Worm (Caenorhabditis elegans) whole organism, young adult: Measurements from ENCODE around the gene tra-2.
A peak's percentile ranks its signal among the peaks of the same experiment; 100 is the strongest.

Experiments used
- B0019.2 ChIP-seq: fragments of 200-800 bp; sonication (Bioruptor generic); conservative IDR thresholded peaks from 2 replicates; pipeline ENCODE4 v1.3.6; 2022; ENCODE audit warnings: missing genetic modification reagents, missing genetic modification characterization, missing compliant biosample characterization
- B0261.1 ChIP-seq: sonication (generic microtip); optimal IDR thresholded peaks from 2 replicates; lab custom pipeline; 2016; ENCODE audit warnings: mild to moderate bottlenecking, missing genetic modification characterization, moderate library complexity, missing compliant biosample characterization
- C06A6.2 ChIP-seq: fragments of 200-800 bp; sonication (Bioruptor generic); conservative IDR thresholded peaks from 2 replicates; pipeline ENCODE4 v1.3.6; 2022; ENCODE audit warnings: missing genetic modification characterization, missing compliant biosample characterization
- D2030.7 ChIP-seq: fragments of 200-800 bp; sonication (Bioruptor generic); IDR thresholded peaks from 2 replicates; pipeline ENCODE4 v1.3.6; 2022; ENCODE audit warnings: missing genetic modification reagents, missing genetic modification characterization, missing compliant biosample characterization
- F22D6.2 ChIP-seq: sonication (generic microtip); optimal IDR thresholded peaks from 2 replicates; lab custom pipeline; 2016; ENCODE audit warnings: mild to moderate bottlenecking, missing genetic modification characterization, missing compliant biosample characterization
- F33H1.4 ChIP-seq: fragments of 200-800 bp; sonication (Bioruptor generic); IDR thresholded peaks from 2 replicates; pipeline ENCODE4 v1.3.6; 2022; ENCODE audit warnings: missing genetic modification reagents, missing genetic modification characterization, missing compliant biosample characterization
- F39B2.1 ChIP-seq: fragments of 200-800 bp; sonication (Bioruptor generic); IDR thresholded peaks from 2 replicates; pipeline ENCODE4 v1.3.6; 2022; ENCODE audit warnings: missing genetic modification reagents, missing genetic modification characterization, missing compliant biosample characterization
- F49E8.2 ChIP-seq: sonication (generic microtip); optimal IDR thresholded peaks from 3 replicates; lab custom pipeline; 2017; ENCODE audit warnings: missing genetic modification characterization, mild to moderate bottlenecking, missing compliant biosample characterization, antibody characterized with exemption, moderate library complexity; ENCODE audit not compliant: insufficient read depth
- F55B11.4 ChIP-seq: sonication (generic microtip); optimal IDR thresholded peaks from 2 replicates; lab custom pipeline; 2016; ENCODE audit warnings: missing compliant biosample characterization, missing genetic modification characterization, borderline replicate concordance; ENCODE audit not compliant: insufficient read depth
- F57A8.1 ChIP-seq: fragments of 200-800 bp; sonication (Bioruptor generic); optimal IDR thresholded peaks from 2 replicates; lab custom pipeline; 2018; ENCODE audit warnings: mild to moderate bottlenecking, missing genetic modification characterization, moderate library complexity, missing compliant biosample characterization
- F57C9.4 ChIP-seq: sonication (generic microtip); optimal IDR thresholded peaks from 2 replicates; lab custom pipeline; 2017; ENCODE audit warnings: mild to moderate bottlenecking, missing genetic modification characterization, missing compliant biosample characterization
- T26A5.8 ChIP-seq: sonication (generic microtip); optimal IDR thresholded peaks from 2 replicates; lab custom pipeline; 2016; ENCODE audit warnings: missing genetic modification characterization, missing compliant biosample characterization
- Y56A3A.18 ChIP-seq: fragments of 200-800 bp; sonication (Bioruptor generic); IDR thresholded peaks from 2 replicates; pipeline ENCODE4 v1.3.6; 2022; ENCODE audit warnings: missing genetic modification reagents, missing genetic modification characterization, missing compliant biosample characterization
- Y67H2A.10 ChIP-seq: fragments of 200-800 bp; sonication (Bioruptor generic); conservative IDR thresholded peaks from 2 replicates; pipeline ENCODE4 v1.3.6; 2022; ENCODE audit warnings: missing genetic modification reagents, missing genetic modification characterization, missing compliant biosample characterization
- aptf-3 ChIP-seq: fragments of 200-800 bp; sonication (Bioruptor generic); IDR thresholded peaks from 2 replicates; pipeline ENCODE4 v1.3.6; 2022; ENCODE audit warnings: missing genetic modification characterization, missing compliant biosample characterization
- atf-7 ChIP-seq: sonication (generic microtip); optimal IDR thresholded peaks from 2 replicates; lab custom pipeline; 2017; ENCODE audit warnings: mild to moderate bottlenecking, missing genetic modification characterization, missing compliant biosample characterization
- attf-6 ChIP-seq: fragments of 200-800 bp; sonication (Bioruptor generic); IDR thresholded peaks from 2 replicates; pipeline ENCODE4 v1.3.6; 2022; ENCODE audit warnings: missing genetic modification reagents, missing genetic modification characterization, missing compliant biosample characterization
- ccch-3 ChIP-seq: fragments of 200-800 bp; sonication (Bioruptor generic); optimal IDR thresholded peaks from 2 replicates; lab custom pipeline; 2018; ENCODE audit warnings: mild to moderate bottlenecking, missing genetic modification characterization, missing compliant biosample characterization
- ceh-79 ChIP-seq: sonication (generic microtip); optimal IDR thresholded peaks from 2 replicates; lab custom pipeline; 2017; ENCODE audit warnings: mild to moderate bottlenecking, missing genetic modification characterization, missing compliant biosample characterization
- ceh-91 ChIP-seq: fragments of 200-800 bp; sonication (Bioruptor generic); IDR thresholded peaks from 2 replicates; pipeline ENCODE4 v1.3.6; 2022; ENCODE audit warnings: missing genetic modification reagents, missing genetic modification characterization, missing compliant biosample characterization
- die-1 ChIP-seq: sonication (generic microtip); optimal IDR thresholded peaks from 2 replicates; lab custom pipeline; 2016; ENCODE audit warnings: missing genotype, mild to moderate bottlenecking, missing genetic modification characterization, missing compliant biosample characterization
- dox-1 ChIP-seq: fragments of 200-800 bp; sonication (Bioruptor generic); IDR thresholded peaks from 2 replicates; pipeline ENCODE4 v1.3.6; 2022; ENCODE audit warnings: missing genetic modification reagents, missing genetic modification characterization, missing compliant biosample characterization
- dpff-1 ChIP-seq: sonication (generic microtip); optimal IDR thresholded peaks from 2 replicates; lab custom pipeline; 2017; ENCODE audit warnings: mild to moderate bottlenecking, missing genetic modification characterization, missing compliant biosample characterization
- egl-44 ChIP-seq: fragments of 200-800 bp; sonication (Bioruptor generic); IDR thresholded peaks from 2 replicates; pipeline ENCODE4 v1.3.6; 2022; ENCODE audit warnings: missing genetic modification reagents, missing genetic modification characterization, missing compliant biosample characterization
- egrh-3 ChIP-seq: fragments of 200-800 bp; sonication (Bioruptor generic); IDR thresholded peaks from 2 replicates; pipeline ENCODE4 v1.3.6; 2022; ENCODE audit warnings: missing genetic modification reagents, missing genetic modification characterization, missing compliant biosample characterization
- ekl-4 ChIP-seq: fragments of 200-800 bp; sonication (Bioruptor generic); IDR thresholded peaks from 2 replicates; pipeline ENCODE4 v1.3.6; 2022; ENCODE audit warnings: missing genetic modification reagents, missing genetic modification characterization, missing compliant biosample characterization
- fkh-3 ChIP-seq: sonication (generic microtip); optimal IDR thresholded peaks from 2 replicates; lab custom pipeline; 2016; ENCODE audit warnings: mild to moderate bottlenecking, missing genetic modification characterization, missing compliant biosample characterization
- hlh-26 ChIP-seq: fragments of 200-800 bp; sonication (Bioruptor generic); conservative IDR thresholded peaks from 2 replicates; pipeline ENCODE4 v1.3.6; 2022; ENCODE audit warnings: missing genetic modification reagents, missing genetic modification characterization, missing compliant biosample characterization
- hrde-1 ChIP-seq: sonication (generic microtip); optimal IDR thresholded peaks from 2 replicates; lab custom pipeline; 2016; ENCODE audit warnings: missing genetic modification characterization, mild to moderate bottlenecking, missing compliant biosample characterization, moderate library complexity, missing genotype, missing genetic modification reagents, borderline replicate concordance
- lag-1 ChIP-seq: fragments of 200-800 bp; sonication (Bioruptor generic); IDR thresholded peaks from 2 replicates; pipeline ENCODE4 v1.3.6; 2022; ENCODE audit warnings: missing genetic modification reagents, missing genetic modification characterization, missing compliant biosample characterization
- lin-40 ChIP-seq: sonication (generic microtip); optimal IDR thresholded peaks from 2 replicates; lab custom pipeline; 2016; ENCODE audit warnings: missing genetic modification characterization, mild to moderate bottlenecking, missing compliant biosample characterization, missing genotype, missing genetic modification reagents
- lir-1 ChIP-seq: fragments of 200-800 bp; sonication (Bioruptor generic); conservative IDR thresholded peaks from 2 replicates; pipeline ENCODE4 v1.3.6; 2022; ENCODE audit warnings: missing genetic modification reagents, missing genetic modification characterization, missing compliant biosample characterization
- lsl-1 ChIP-seq: fragments of 200-800 bp; sonication (Bioruptor generic); optimal IDR thresholded peaks from 2 replicates; lab custom pipeline; 2018; ENCODE audit warnings: mild to moderate bottlenecking, missing genetic modification characterization, moderate library complexity, missing compliant biosample characterization
- madf-10 ChIP-seq: sonication (generic microtip); optimal IDR thresholded peaks from 2 replicates; lab custom pipeline; 2016; ENCODE audit warnings: mild to moderate bottlenecking, missing genetic modification characterization, missing compliant biosample characterization
- mes-4 ChIP-seq: sonication (generic microtip); optimal IDR thresholded peaks from 2 replicates; lab custom pipeline; 2016; ENCODE audit warnings: missing genotype, missing genetic modification characterization, missing compliant biosample characterization
- mxl-1 ChIP-seq: sonication (generic microtip); optimal IDR thresholded peaks from 2 replicates; lab custom pipeline; 2016; ENCODE audit warnings: missing genetic modification characterization, missing compliant biosample characterization
- nfyb-1 ChIP-seq: fragments of 200-800 bp; sonication (Bioruptor generic); IDR thresholded peaks from 2 replicates; pipeline ENCODE4 v1.3.6; 2022; ENCODE audit warnings: missing genetic modification reagents, missing genetic modification characterization, missing compliant biosample characterization
- nhr-27 ChIP-seq: fragments of 200-800 bp; sonication (Bioruptor generic); optimal IDR thresholded peaks from 2 replicates; lab custom pipeline; 2018; ENCODE audit warnings: mild to moderate bottlenecking, missing genetic modification characterization, moderate library complexity, missing compliant biosample characterization
- nhr-80 ChIP-seq: sonication (generic microtip); optimal IDR thresholded peaks from 2 replicates; lab custom pipeline; 2016; ENCODE audit warnings: missing genetic modification characterization, missing compliant biosample characterization
- nhr-90 ChIP-seq: sonication (generic microtip); optimal IDR thresholded peaks from 2 replicates; lab custom pipeline; 2016; ENCODE audit warnings: missing genotype, mild to moderate bottlenecking, missing genetic modification characterization, missing compliant biosample characterization
- rec-8 ChIP-seq, 2 experiments: sonication (generic microtip); optimal IDR thresholded peaks; 2 replicates each; lab custom pipeline; 2016; ENCODE audit warnings: mild to moderate bottlenecking in 2 of 2, missing genetic modification characterization in 2 of 2, missing genetic modification reagents in 2 of 2, missing genotype in 2 of 2, missing biosample characterization in 1 of 2, missing compliant biosample characterization in 1 of 2, moderate library complexity in 1 of 2
- sdz-38 ChIP-seq: sonication (generic microtip); optimal IDR thresholded peaks from 2 replicates; lab custom pipeline; 2016; ENCODE audit warnings: missing genotype, missing genetic modification characterization, missing compliant biosample characterization
- snpc-1.1 ChIP-seq: sonication (generic microtip); optimal IDR thresholded peaks from 2 replicates; lab custom pipeline; 2017; ENCODE audit warnings: missing genetic modification characterization, mild to moderate bottlenecking, missing compliant biosample characterization, antibody characterized with exemption, moderate library complexity, missing genotype, missing genetic modification reagents; ENCODE audit not compliant: insufficient read depth
- snpc-3.4 ChIP-seq: sonication (generic microtip); optimal IDR thresholded peaks from 2 replicates; lab custom pipeline; 2017; ENCODE audit warnings: missing genetic modification characterization, mild to moderate bottlenecking, missing compliant biosample characterization, antibody characterized with exemption, moderate library complexity, missing genotype, missing genetic modification reagents
- sptf-2 ChIP-seq: fragments of 200-800 bp; sonication (Bioruptor generic); optimal IDR thresholded peaks from 2 replicates; lab custom pipeline; 2018; ENCODE audit warnings: mild to moderate bottlenecking, missing genetic modification characterization, missing compliant biosample characterization
- zfh-2 ChIP-seq: fragments of 200-800 bp; sonication (Bioruptor generic); conservative IDR thresholded peaks from 2 replicates; pipeline ENCODE4 v1.3.6; 2022; ENCODE audit warnings: missing genetic modification reagents, missing genetic modification characterization, missing compliant biosample characterization
- zim-3 ChIP-seq: sonication (generic microtip); optimal IDR thresholded peaks from 2 replicates; lab custom pipeline; 2017; ENCODE audit warnings: mild to moderate bottlenecking, missing genetic modification characterization, moderate library complexity, missing compliant biosample characterization
- ztf-25 ChIP-seq: fragments of 200-800 bp; sonication (Bioruptor generic); IDR thresholded peaks from 2 replicates; pipeline ENCODE4 v1.3.6; 2022; ENCODE audit warnings: missing genetic modification reagents, missing genetic modification characterization, missing compliant biosample characterization

tra-2 gene

DNA sequence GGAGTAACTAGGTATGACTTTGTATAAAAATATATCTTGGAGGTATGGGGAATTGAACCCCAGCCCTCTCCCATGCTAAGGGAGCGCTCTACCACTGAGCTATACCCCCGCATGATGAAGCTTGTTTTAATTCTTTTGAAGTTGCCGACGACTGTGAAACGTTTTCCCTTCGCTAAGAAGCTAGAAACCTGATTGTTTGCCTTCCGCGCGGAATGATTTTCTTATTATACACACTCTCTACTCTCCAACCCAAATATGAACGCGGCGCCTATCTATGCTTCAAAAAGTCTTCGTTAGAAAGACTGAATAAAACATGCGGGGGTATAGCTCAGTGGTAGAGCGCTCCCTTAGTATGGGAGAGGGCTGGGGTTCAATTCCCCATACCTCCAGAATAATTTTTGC, 37.5 kb upstream of the tra-2 start (continued):
- TF ChIP-seq zfh-2 (GFP tag; lab: Robert Waterston, UW) (no peak), Y67H2A.10 (GFP tag; lab: Robert Waterston, UW) (no peak), F57A8.1 (GFP tag; lab: Kevin White, UChicago) (no peak), egrh-3 (GFP tag; lab: Robert Waterston, UW) (peak; percentile 49; the same call in 1 of the 2 replicates), ceh-91 (GFP tag; lab: Robert Waterston, UW) (no peak), attf-6 (GFP tag; lab: Robert Waterston, UW) (no peak), zim-3 (tag; lab: Kevin White, UChicago) (no peak), sptf-2 (GFP tag; lab: Kevin White, UChicago) (peak; percentile 36), nhr-80 (tag; lab: Kevin White, UChicago) (no peak), nhr-27 (no peak), die-1 (tag; lab: Kevin White, UChicago) (peak; percentile 68), dox-1 (GFP tag; lab: Robert Waterston, UW) (0 out of 2 replicates have a peak, but pooled peaks have one; percentile 55), lin-40 (tag; lab: Kevin White, UChicago) (peak; percentile 12), F57C9.4 (tag; lab: Kevin White, UChicago) (no peak), F55B11.4 (tag; lab: Kevin White, UChicago) (no peak), rec-8 (tag; optimal IDR thresholded peaks at IDR 0.05; lab: Kevin White, UChicago) (peak; percentile 38 to 74), lsl-1 (peak; percentile 27), ztf-25 (GFP tag; lab: Robert Waterston, UW) (0 out of 2 replicates have a peak, but pooled peaks have one; percentile 42), ccch-3 (no peak), hlh-26 (GFP tag; lab: Robert Waterston, UW) (no peak), T26A5.8 (tag; lab: Kevin White, UChicago) (no peak), snpc-1.1 (tag; lab: Kevin White, UChicago) (no peak), egl-44 (no peak), F22D6.2 (no peak), B0261.1 (tag; lab: Kevin White, UChicago) (peak; percentile 79), mes-4 (tag; lab: Kevin White, UChicago) (peak; percentile 62), lir-1 (GFP tag; lab: Robert Waterston, UW) (no peak), aptf-3 (no peak), F39B2.1 (GFP tag; lab: Robert Waterston, UW) (no peak), snpc-3.4 (no peak), hrde-1 (tag; lab: Kevin White, UChicago) (peak; percentile 34), sdz-38 (tag; lab: Kevin White, UChicago) (no peak), mxl-1 (peak; percentile 59), D2030.7 (peak; percentile 52; the same call in 1 of the 2 replicates), nhr-90 (tag; lab: Kevin White, UChicago) (peak; percentile 47), F33H1.4 (GFP tag; lab: Robert Waterston, UW) (0 out of 2 replicates have a peak, but pooled peaks have one; percentile 6), C06A6.2 (no peak), madf-10 (tag; lab: Kevin White, UChicago) (no peak), B0019.2 (GFP tag; lab: Robert Waterston, UW) (no peak; the same call in 1 of the 2 replicates), ceh-79 (tag; lab: Kevin White, UChicago) (no peak), dpff-1 (tag; lab: Kevin White, UChicago) (no peak), nfyb-1 (GFP tag; lab: Robert Waterston, UW) (0 out of 2 replicates have a peak, but pooled peaks have one; percentile 41), F49E8.2 (peak; percentile 26), Y56A3A.18 (no peak), atf-7 (tag; lab: Kevin White, UChicago) (no peak), ekl-4 (GFP tag; lab: Robert Waterston, UW) (no peak), lag-1 (GFP tag; lab: Robert Waterston, UW) (no peak), fkh-3 (tag; lab: Kevin White, UChicago) (no peak)
